Comparison of ENCODE assay signal across 1 fruit fly cellular context in the genomic region with DNA sequence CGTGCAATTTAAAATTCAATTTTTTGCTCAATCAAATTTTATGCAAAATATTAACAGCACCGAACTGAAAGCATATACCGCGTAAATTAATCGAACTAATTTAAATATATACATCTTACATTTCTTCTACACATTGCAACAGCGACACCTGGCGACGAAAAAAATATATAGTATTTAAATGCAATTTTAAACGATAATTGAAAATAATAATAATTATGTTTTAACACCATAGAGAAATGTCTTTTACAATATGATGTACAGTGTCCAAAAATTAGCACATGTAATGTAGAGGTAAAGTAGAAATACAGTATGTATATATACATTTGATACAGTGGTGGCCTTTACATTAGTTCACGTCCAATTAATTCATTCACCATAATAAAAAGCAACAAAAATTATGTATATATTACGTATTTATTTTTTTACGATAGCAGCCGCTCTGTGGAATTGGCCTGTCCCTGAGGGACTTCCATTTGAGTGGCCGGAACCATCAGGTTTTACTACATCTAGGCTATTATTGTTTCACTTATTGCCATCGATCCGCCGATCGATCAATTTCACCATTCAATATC.
TF ChIP-seq lines count a peak whose summit lies in the region.

No protein-coding gene starts in this region.

TF ChIP-seq in whole organism, embryonic, 481 proteins besides CTCF, POLR2A, EP300 and RAD21 (continued from another document):
- TF ChIP-seq Abd-B (GFP tag; optimal IDR thresholded peaks at IDR 0.05; lab: Kevin White, UChicago) (peak; percentile 28), hbn (GFP tag; IDR thresholded peaks at IDR 0.05; lab: Robert Waterston, UW; ENCODE audit: partially characterized antibody) (no peak), jigr1 (GFP tag; IDR thresholded peaks at IDR 0.05; lab: Robert Waterston, UW) (peak; percentile 46; the same call in 1 of the 3 replicates), vnd (GFP tag; IDR thresholded peaks at IDR 0.05; lab: Robert Waterston, UW; ENCODE audit: partially characterized antibody) (peak; percentile 51; the same call in 1 of the 3 replicates), trem (tag; optimal IDR thresholded peaks at IDR 0.05; lab: Kevin White, UChicago) (peak; percentile 1), CG9932 (GFP tag; IDR thresholded peaks at IDR 0.05; lab: Robert Waterston, UW) (peak; percentile 23; the same call in 1 of the 2 replicates), hb (GFP tag; IDR thresholded peaks at IDR 0.05; lab: Robert Waterston, UW; ENCODE audit: partially characterized antibody) (0 out of 3 replicates have a peak, but pooled peaks have one; percentile 19), Bgb (GFP tag; IDR thresholded peaks at IDR 0.05; lab: Robert Waterston, UW; ENCODE audit: partially characterized antibody) (peak; percentile 77), CG4404 (GFP tag; IDR thresholded peaks at IDR 0.05; lab: Robert Waterston, UW) (no peak), sens (GFP tag; lab: Kevin White, UChicago) (peak; percentile 58), prd (optimal IDR thresholded peaks at IDR 0.05; lab: Kevin White, UChicago) (no peak), prd (GFP tag; IDR thresholded peaks at IDR 0.05; lab: Robert Waterston, UW) (0 out of 3 replicates have a peak, but pooled peaks have one; percentile 6), Ptx1 (GFP tag; IDR thresholded peaks at IDR 0.05; lab: Robert Waterston, UW) (peak; percentile 40; the same call in 1 of the 2 replicates), slbo (GFP tag; IDR thresholded peaks at IDR 0.05; lab: Robert Waterston, UW) (peak; percentile 10; the same call in 1 of the 2 replicates)
